Fruit fly (Drosophila melanogaster): ENCODE measurements around the gene Sf3b5.

Sf3b5 gene

DNA sequence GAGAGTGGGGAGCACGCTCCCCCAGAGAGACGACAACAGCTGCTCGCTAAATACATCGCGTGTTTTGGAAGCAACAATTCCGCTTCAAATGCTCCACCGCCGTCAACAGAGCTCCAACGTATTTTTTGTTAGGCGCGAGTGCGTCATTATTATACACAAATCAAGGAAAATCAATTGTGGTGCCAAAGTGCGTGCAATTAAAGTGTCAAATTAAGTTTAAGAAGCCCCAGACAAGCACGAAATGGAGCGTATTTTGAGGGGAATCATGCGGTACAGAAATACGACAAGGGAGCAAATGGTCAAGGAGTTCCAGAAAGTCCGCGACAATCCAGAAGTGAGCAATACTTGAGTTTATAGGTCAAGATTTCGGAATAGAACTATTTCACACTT is 34.4 kb downstream of the Sf3b5 start, which contains the start of gene CAHbeta (continued):
- no peak for TF ChIP-seq sisA (GFP tag; IDR thresholded peaks at IDR 0.05)
- TF ChIP-seq HHEX (GFP tag; optimal IDR thresholded peaks at IDR 0.05) = no peak
- no peak for TF ChIP-seq pb (GFP tag; optimal IDR thresholded peaks at IDR 0.05)
- TF ChIP-seq NC2β (GFP tag; optimal IDR thresholded peaks at IDR 0.05) = no peak
- TF ChIP-seq gfzf (GFP tag; optimal IDR thresholded peaks at IDR 0.05) = no peak
- no peak for TF ChIP-seq kni (GFP tag; optimal IDR thresholded peaks at IDR 0.05)
- TF ChIP-seq Opbp (GFP tag; IDR thresholded peaks at IDR 0.05; ENCODE audit: partially characterized antibody) = no peak
- TF ChIP-seq CG17328 (GFP tag; IDR thresholded peaks at IDR 0.05) = no peak
- TF ChIP-seq Kr (GFP tag; optimal IDR thresholded peaks at IDR 0.05) = no peak
- no peak for TF ChIP-seq Hr39 (optimal IDR thresholded peaks at IDR 0.05)
- no peak for TF ChIP-seq CG31441 (GFP tag; IDR thresholded peaks at IDR 0.05)
- no peak for TF ChIP-seq CG3407 (GFP tag; optimal IDR thresholded peaks at IDR 0.05)
- TF ChIP-seq CG14667 (GFP tag; IDR thresholded peaks at IDR 0.05) = no peak
- no peak for TF ChIP-seq CG17829 (tag; optimal IDR thresholded peaks at IDR 0.05)
- TF ChIP-seq sug (tag; optimal IDR thresholded peaks at IDR 0.05) = peak; percentile 61
- no peak for TF ChIP-seq toy (GFP tag; IDR thresholded peaks at IDR 0.05)
- no peak for TF ChIP-seq Dbx (GFP tag; IDR thresholded peaks at IDR 0.05)
- TF ChIP-seq CG4707 (GFP tag; optimal IDR thresholded peaks at IDR 0.05) = no peak
- TF ChIP-seq CG6813 (GFP tag; optimal IDR thresholded peaks at IDR 0.05) = no peak
- no peak for TF ChIP-seq PHDP (tag; optimal IDR thresholded peaks at IDR 0.05)
- TF ChIP-seq Ptx1 (GFP tag; IDR thresholded peaks at IDR 0.05) = no peak
- TF ChIP-seq CG34376 (GFP tag; optimal IDR thresholded peaks at IDR 0.05) = peak; percentile 81
- no peak for TF ChIP-seq CG18764 (GFP tag; optimal IDR thresholded peaks at IDR 0.05)
- TF ChIP-seq fd96Cb (tag; optimal IDR thresholded peaks at IDR 0.05) = no peak
- TF ChIP-seq Tbp (GFP tag; optimal IDR thresholded peaks at IDR 0.05) = no peak
- no peak for TF ChIP-seq CG7745 (tag; optimal IDR thresholded peaks at IDR 0.05)
- no peak for TF ChIP-seq MTF-1 (GFP tag; optimal IDR thresholded peaks at IDR 0.05; ENCODE audit: borderline replicate concordance)
- TF ChIP-seq CG8924 (tag; optimal IDR thresholded peaks at IDR 0.05) = no peak
- no peak for TF ChIP-seq chif (GFP tag; optimal IDR thresholded peaks at IDR 0.05)
- TF ChIP-seq Bdp1 (GFP tag; optimal IDR thresholded peaks at IDR 0.05) = no peak
- TF ChIP-seq tna (GFP tag; IDR thresholded peaks at IDR 0.05; ENCODE audit: partially characterized antibody) = no peak
- TF ChIP-seq CG1792 (GFP tag; optimal IDR thresholded peaks at IDR 0.05) = no peak
- TF ChIP-seq schlank (tag; optimal IDR thresholded peaks at IDR 0.05) = no peak
- no peak for TF ChIP-seq CG1233 (GFP tag; optimal IDR thresholded peaks at IDR 0.05)
- no peak for TF ChIP-seq ewg (GFP tag; optimal IDR thresholded peaks at IDR 0.05)
- no peak for TF ChIP-seq pfk (GFP tag; optimal IDR thresholded peaks at IDR 0.05)
- TF ChIP-seq Sox100B (GFP tag; optimal IDR thresholded peaks at IDR 0.05) = no peak
- TF ChIP-seq Dll (GFP tag; IDR thresholded peaks at IDR 0.05; ENCODE audit: partially characterized antibody) = peak; percentile 34; the same call in 1 of the 4 replicates
- TF ChIP-seq CG3995 (GFP tag; optimal IDR thresholded peaks at IDR 0.05) = no peak
- no peak for TF ChIP-seq trem (tag; optimal IDR thresholded peaks at IDR 0.05)
- TF ChIP-seq CG10274 (GFP tag; optimal IDR thresholded peaks at IDR 0.05) = no peak
- no peak for TF ChIP-seq CG12744 (GFP tag; optimal IDR thresholded peaks at IDR 0.05)
- no peak for TF ChIP-seq CG6683 (GFP tag; optimal IDR thresholded peaks at IDR 0.05)
- TF ChIP-seq CG14710 (tag; optimal IDR thresholded peaks at IDR 0.05) = no peak
- peak; percentile 73 for TF ChIP-seq sd (tag; optimal IDR thresholded peaks at IDR 0.05)
- no peak for TF ChIP-seq HLH3B (GFP tag; IDR thresholded peaks at IDR 0.05)
- no peak for TF ChIP-seq CG9817 (tag; optimal IDR thresholded peaks at IDR 0.05)
- TF ChIP-seq Gsc (GFP tag; IDR thresholded peaks at IDR 0.05) = no peak
- TF ChIP-seq al (GFP tag; IDR thresholded peaks at IDR 0.05) = no peak
- TF ChIP-seq C15 (GFP tag; IDR thresholded peaks at IDR 0.05) = no peak
- TF ChIP-seq exex (tag; optimal IDR thresholded peaks at IDR 0.05) = peak; percentile 17
- no peak for TF ChIP-seq Chrac-16 (GFP tag; optimal IDR thresholded peaks at IDR 0.05)

Measured in whole organism, embryonic.